Worm (Caenorhabditis elegans) whole organism, L2 larva: Measurements from ENCODE around the gene C14F11.7.

Source experiments
- C34F6.9 ChIP-seq: fragments of 150-350 bp; optimal IDR thresholded peaks from 2 replicates; lab custom pipeline; 2014; ENCODE audit warnings: missing biosample characterization, missing genetic modification characterization
- R02D3.7 ChIP-seq: fragments of 150-350 bp; optimal IDR thresholded peaks from 2 replicates; lab custom pipeline; 2014; ENCODE audit warnings: missing biosample characterization, missing genetic modification characterization
- Y55F3AM.14 ChIP-seq: fragments of 200-800 bp; sonication (Bioruptor generic); optimal IDR thresholded peaks from 2 replicates; lab custom pipeline; 2018; ENCODE audit warnings: mild to moderate bottlenecking, missing genetic modification characterization, missing compliant biosample characterization
- alr-1 ChIP-seq: fragments of 150-350 bp; optimal IDR thresholded peaks from 2 replicates; lab custom pipeline; 2014; ENCODE audit warnings: missing biosample characterization, missing genetic modification characterization
- blmp-1 ChIP-seq: sonication (generic microtip); optimal IDR thresholded peaks from 2 replicates; lab custom pipeline; 2017; ENCODE audit warnings: missing genetic modification characterization, mild to moderate bottlenecking, missing compliant biosample characterization, antibody characterized with exemption, moderate library complexity; ENCODE audit not compliant: insufficient read depth
- ceh-16 ChIP-seq: fragments of 150-350 bp; optimal IDR thresholded peaks from 2 replicates; lab custom pipeline; 2014; ENCODE audit warnings: missing biosample characterization, missing genetic modification characterization
- crh-2 ChIP-seq: sonication (generic microtip); optimal IDR thresholded peaks from 2 replicates; lab custom pipeline; 2017; ENCODE audit warnings: missing biosample characterization, missing genetic modification characterization
- dmd-4 ChIP-seq: sonication (generic microtip); optimal IDR thresholded peaks from 2 replicates; lab custom pipeline; 2017; ENCODE audit warnings: missing biosample characterization, missing genetic modification characterization
- egl-27 ChIP-seq: sonication (generic microtip); optimal IDR thresholded peaks from 3 replicates; lab custom pipeline; 2017; ENCODE audit warnings: missing biosample characterization, missing genetic modification reagents, missing genetic modification characterization
- elt-3 ChIP-seq: sonication (generic microtip); optimal IDR thresholded peaks from 2 replicates; lab custom pipeline; 2017; ENCODE audit warnings: missing biosample characterization, missing genetic modification characterization
- fos-1 ChIP-seq: fragments of 150-350 bp; optimal IDR thresholded peaks from 2 replicates; lab custom pipeline; 2014; ENCODE audit warnings: missing biosample characterization, missing genetic modification characterization
- mab-5 ChIP-seq: fragments of 150-350 bp; optimal IDR thresholded peaks from 2 replicates; lab custom pipeline; 2014; ENCODE audit warnings: missing biosample characterization, missing genetic modification characterization
- nhr-11 ChIP-seq: fragments of 150-350 bp; optimal IDR thresholded peaks from 2 replicates; lab custom pipeline; 2014; ENCODE audit warnings: missing biosample characterization, missing genetic modification characterization
- nhr-12 ChIP-seq: fragments of 150-350 bp; optimal IDR thresholded peaks from 2 replicates; lab custom pipeline; 2014; ENCODE audit warnings: missing biosample characterization, missing genetic modification characterization
- nhr-21 ChIP-seq: fragments of 150-350 bp; optimal IDR thresholded peaks from 2 replicates; lab custom pipeline; 2014; ENCODE audit warnings: missing biosample characterization, missing genetic modification characterization
- nhr-23 ChIP-seq: fragments of 150-350 bp; optimal IDR thresholded peaks from 2 replicates; lab custom pipeline; 2014; ENCODE audit warnings: missing biosample characterization, missing genetic modification reagents, missing genetic modification characterization
- nhr-6 ChIP-seq: fragments of 150-350 bp; optimal IDR thresholded peaks from 2 replicates; lab custom pipeline; 2014; ENCODE audit warnings: missing biosample characterization, missing genetic modification characterization
- peb-1 ChIP-seq: fragments of 150-350 bp; optimal IDR thresholded peaks from 2 replicates; lab custom pipeline; 2014; ENCODE audit warnings: missing biosample characterization, missing genetic modification characterization
- sem-4 ChIP-seq: fragments of 150-350 bp; optimal IDR thresholded peaks from 2 replicates; lab custom pipeline; 2014; ENCODE audit warnings: missing biosample characterization, missing genetic modification reagents, missing genetic modification characterization
- sma-3 ChIP-seq: sonication (generic microtip); optimal IDR thresholded peaks from 2 replicates; lab custom pipeline; 2016; ENCODE audit warnings: missing genetic modification reagents, missing genetic modification characterization, missing compliant biosample characterization
- sma-9 ChIP-seq, 2 experiments: fragments of 150-350 bp in 1 of 2; sonication (generic microtip) in 1 of 2; optimal IDR thresholded peaks; 2 replicates each; lab custom pipeline; 2014 to 2016; ENCODE audit warnings: missing genetic modification characterization in 2 of 2, mild to moderate bottlenecking in 1 of 2, missing biosample characterization in 1 of 2, missing compliant biosample characterization in 1 of 2, missing genetic modification reagents in 1 of 2, moderate library complexity in 1 of 2
- snpc-4 ChIP-seq: fragments of 150-350 bp; optimal IDR thresholded peaks from 2 replicates; lab custom pipeline; 2014; ENCODE audit warnings: missing biosample characterization, missing genetic modification characterization
- unc-39 ChIP-seq: fragments of 150-350 bp; optimal IDR thresholded peaks from 2 replicates; lab custom pipeline; 2014; ENCODE audit warnings: missing biosample characterization, missing genetic modification characterization
- unc-62 ChIP-seq: fragments of 150-350 bp; optimal IDR thresholded peaks from 2 replicates; lab custom pipeline; 2014; ENCODE audit warnings: missing biosample characterization, missing genetic modification reagents, missing genetic modification characterization
- zag-1 ChIP-seq: fragments of 150-350 bp; optimal IDR thresholded peaks from 2 replicates; lab custom pipeline; 2014; ENCODE audit warnings: missing biosample characterization, missing genetic modification characterization
- ztf-1 ChIP-seq: fragments of 200-800 bp; sonication (Bioruptor generic); conservative IDR thresholded peaks from 2 replicates; pipeline ENCODE4 v1.3.6; 2022; ENCODE audit warnings: missing genetic modification characterization, missing compliant biosample characterization
- ztf-11 ChIP-seq: sonication (generic microtip); optimal IDR thresholded peaks from 2 replicates; lab custom pipeline; 2017; ENCODE audit warnings: missing biosample characterization, missing genetic modification characterization
- ztf-4 ChIP-seq: fragments of 150-350 bp; optimal IDR thresholded peaks from 2 replicates; lab custom pipeline; 2014; ENCODE audit warnings: missing biosample characterization, missing genetic modification characterization

C14F11.7 gene

ce11 chrX:6201542-6201941 is 6.8 kb downstream of the C14F11.7 start (continued):
- TF ChIP-seq sma-9 (GFP tag; optimal IDR thresholded peaks at IDR 0.05; lab: Kevin White, UChicago) (peak; percentile 66), sma-9 (tag; optimal IDR thresholded peaks at IDR 0.05; lab: Kevin White, UChicago) (no peak), ztf-4 (tag; lab: Kevin White, UChicago) (no peak), nhr-6 (tag; lab: Kevin White, UChicago) (peak; percentile 0), zag-1 (tag; lab: Kevin White, UChicago) (no peak), sma-3 (peak; percentile 79), crh-2 (tag; lab: Kevin White, UChicago) (peak; percentile 1), C34F6.9 (no peak), Y55F3AM.14 (GFP tag; lab: Kevin White, UChicago) (no peak), peb-1 (tag; lab: Kevin White, UChicago) (no peak), ztf-11 (tag; lab: Kevin White, UChicago) (no peak)

ce11 chrX:6196627-6197026 is 11.7 kb downstream of the C14F11.7 start, which contains the start of gene daf-9:
TSS of gene daf-9 (plus strand) at chrX:6196927.
- TF ChIP-seq ceh-16 (tag; lab: Kevin White, UChicago): no peak
- TF ChIP-seq nhr-12: no peak
- no peak for TF ChIP-seq sma-3
- no peak for TF ChIP-seq ztf-11 (tag; lab: Kevin White, UChicago)
- TF ChIP-seq blmp-1 (tag; lab: Kevin White, UChicago): no peak
- no peak for TF ChIP-seq nhr-6 (tag; lab: Kevin White, UChicago)
- TF ChIP-seq snpc-4: no peak
- TF ChIP-seq sma-9 (GFP tag; optimal IDR thresholded peaks at IDR 0.05; lab: Kevin White, UChicago): no peak
- no peak for TF ChIP-seq sma-9 (tag; optimal IDR thresholded peaks at IDR 0.05; lab: Kevin White, UChicago)
- no peak for TF ChIP-seq dmd-4 (tag; lab: Kevin White, UChicago)
- TF ChIP-seq Y55F3AM.14 (GFP tag; lab: Kevin White, UChicago): no peak
- no peak for TF ChIP-seq C34F6.9
- TF ChIP-seq fos-1 (tag; lab: Kevin White, UChicago): no peak
- no peak for TF ChIP-seq nhr-23 (tag; lab: Kevin White, UChicago)

ce11 chrX:6194191-6194724 is 14.1 kb downstream of the C14F11.7 start, which contains the start of gene ceh-54:
TSS of gene ceh-54 (minus strand) at chrX:6194241.
- peak; percentile 3 for TF ChIP-seq sma-9 (GFP tag; optimal IDR thresholded peaks at IDR 0.05; lab: Kevin White, UChicago)
- no peak for TF ChIP-seq sma-9 (tag; optimal IDR thresholded peaks at IDR 0.05; lab: Kevin White, UChicago)
- no peak for TF ChIP-seq ztf-11 (tag; lab: Kevin White, UChicago)
- TF ChIP-seq, all 48 proteins: peak for 1

- TF ChIP-seq egl-27: no peak
- TF ChIP-seq unc-62: no peak
- TF ChIP-seq, all 48 proteins: peak for 0
These were observed 18.4 kb downstream of the C14F11.7 start, which contains the start of gene T13C5.9 for ce11 chrX:6189955-6190354. TSS of gene T13C5.9 (plus strand) at chrX:6190255.

ce11 chrX:6187848-6188247 is 20.5 kb downstream of the C14F11.7 start, which contains the start of gene T13C5.10:
TSS of gene T13C5.10 (plus strand) at chrX:6188148.
- TF ChIP-seq ztf-4 (tag; lab: Kevin White, UChicago) (no peak), ztf-1 (GFP tag; lab: Robert Waterston, UW) (no peak), C34F6.9 (no peak)

ce11 chrX:6184709-6185108 is 23.7 kb downstream of the C14F11.7 start, which contains the start of gene T13C5.2:
TSS of gene T13C5.2 (plus strand) at chrX:6185009.
- TF ChIP-seq mab-5 (tag; lab: Kevin White, UChicago): no peak

- no peak for TF ChIP-seq ztf-1 (GFP tag; lab: Robert Waterston, UW)
- TF ChIP-seq sem-4 (tag; lab: Kevin White, UChicago): no peak
- TF ChIP-seq fos-1 (tag; lab: Kevin White, UChicago): no peak
- TF ChIP-seq nhr-11 (tag; lab: Kevin White, UChicago): no peak
- TF ChIP-seq peb-1 (tag; lab: Kevin White, UChicago): no peak
- TF ChIP-seq alr-1: no peak
- TF ChIP-seq R02D3.7: no peak
These were observed 28.1 kb downstream of the C14F11.7 start, which contains the start of gene T13C5.7 for ce11 chrX:6180293-6180692. TSS of gene T13C5.7 (plus strand) at chrX:6180593.

ce11 chrX:6178989-6179388 is 29.4 kb downstream of the C14F11.7 start:
- TF ChIP-seq sma-9 (GFP tag; optimal IDR thresholded peaks at IDR 0.05; lab: Kevin White, UChicago) (no peak), sma-9 (tag; optimal IDR thresholded peaks at IDR 0.05; lab: Kevin White, UChicago) (no peak), unc-39 (tag; lab: Kevin White, UChicago) (no peak), nhr-21 (peak; percentile 69), crh-2 (tag; lab: Kevin White, UChicago) (no peak), elt-3 (tag; lab: Kevin White, UChicago) (no peak), blmp-1 (tag; lab: Kevin White, UChicago) (peak; percentile 46)
- TF ChIP-seq, all 48 proteins: peak for 2
